Worm (Caenorhabditis elegans) whole organism, L2 larva: ENCODE results near the gene R10E8.5.

Source experiments
- C34F6.9 ChIP-seq: fragments of 150-350 bp; optimal IDR thresholded peaks from 2 replicates; lab custom pipeline; 2014; ENCODE audit warnings: missing biosample characterization, missing genetic modification characterization
- ZK546.5 ChIP-seq: sonication (generic microtip); optimal IDR thresholded peaks from 2 replicates; lab custom pipeline; 2017; ENCODE audit warnings: missing biosample characterization, missing genetic modification characterization
- ama-1 ChIP-seq: fragments of 150-350 bp; optimal IDR thresholded peaks from 2 replicates; lab custom pipeline; 2018; ENCODE audit warnings: inconsistent platforms
- blmp-1 ChIP-seq: sonication (generic microtip); optimal IDR thresholded peaks from 2 replicates; lab custom pipeline; 2017; ENCODE audit warnings: missing genetic modification characterization, mild to moderate bottlenecking, missing compliant biosample characterization, antibody characterized with exemption, moderate library complexity; ENCODE audit not compliant: insufficient read depth
- ceh-16 ChIP-seq: fragments of 150-350 bp; optimal IDR thresholded peaks from 2 replicates; lab custom pipeline; 2014; ENCODE audit warnings: missing biosample characterization, missing genetic modification characterization
- lin-13 ChIP-seq: fragments of 150-350 bp; optimal IDR thresholded peaks from 2 replicates; lab custom pipeline; 2014; ENCODE audit warnings: missing biosample characterization, missing genetic modification reagents, missing genetic modification characterization
- lsy-2 ChIP-seq, 2 experiments: fragments of 150-350 bp in 1 of 2; sonication (generic microtip) in 1 of 2; optimal IDR thresholded peaks; 2 replicates each; lab custom pipeline; 2014 to 2017; ENCODE audit warnings: missing biosample characterization in 2 of 2, missing genetic modification characterization in 2 of 2
- mab-5 ChIP-seq: fragments of 150-350 bp; optimal IDR thresholded peaks from 2 replicates; lab custom pipeline; 2014; ENCODE audit warnings: missing biosample characterization, missing genetic modification characterization
- nhr-12 ChIP-seq: fragments of 150-350 bp; optimal IDR thresholded peaks from 2 replicates; lab custom pipeline; 2014; ENCODE audit warnings: missing biosample characterization, missing genetic modification characterization
- nhr-237 ChIP-seq: fragments of 150-350 bp; optimal IDR thresholded peaks from 2 replicates; lab custom pipeline; 2014; ENCODE audit warnings: missing biosample characterization, missing genetic modification characterization
- nhr-25 ChIP-seq: fragments of 150-350 bp; sonication (generic microtip); optimal IDR thresholded peaks from 3 replicates; lab custom pipeline; 2014; ENCODE audit warnings: missing biosample characterization, missing genetic modification characterization
- nhr-77 ChIP-seq: fragments of 150-350 bp; optimal IDR thresholded peaks from 2 replicates; lab custom pipeline; 2014; ENCODE audit warnings: missing biosample characterization, missing genetic modification characterization
- skn-1 ChIP-seq: sonication (generic microtip); optimal IDR thresholded peaks from 2 replicates; lab custom pipeline; 2017; ENCODE audit warnings: missing biosample characterization, missing genetic modification characterization
- unc-62 ChIP-seq: fragments of 150-350 bp; optimal IDR thresholded peaks from 2 replicates; lab custom pipeline; 2014; ENCODE audit warnings: missing biosample characterization, missing genetic modification reagents, missing genetic modification characterization

DNA sequence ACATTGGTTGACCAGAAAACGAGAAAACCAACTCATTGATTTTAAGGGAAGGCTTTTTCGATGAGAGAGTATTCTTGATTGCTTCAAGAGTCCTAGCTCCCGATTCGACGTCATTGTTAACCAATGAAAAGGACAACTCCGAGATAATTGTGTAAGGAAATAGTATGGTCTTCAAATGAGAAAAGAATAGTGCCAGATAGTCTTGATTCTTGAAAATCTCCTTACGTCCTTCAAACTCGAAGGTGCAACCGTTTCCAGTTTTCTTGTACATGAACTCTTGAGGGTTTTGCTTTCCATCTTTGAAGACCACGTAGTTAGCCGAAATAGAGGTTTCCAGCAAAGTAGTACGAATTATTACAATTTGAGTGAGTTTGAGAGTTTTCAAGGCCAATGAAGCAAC, 11.4 kb upstream of the R10E8.5 start:
- no peak for TF ChIP-seq lin-13 (GFP tag; lab: Kevin White, UChicago)
- no peak for TF ChIP-seq nhr-12 (tag; lab: Kevin White, UChicago)
- no peak for TF ChIP-seq unc-62 (GFP tag; lab: Kevin White, UChicago)
- no peak for TF ChIP-seq lsy-2 (tag; optimal IDR thresholded peaks at IDR 0.05; lab: Kevin White, UChicago)
- TF ChIP-seq ceh-16 (tag; lab: Kevin White, UChicago) = no peak
- TF ChIP-seq ZK546.5 (tag; lab: Kevin White, UChicago) = no peak
- TF ChIP-seq nhr-77 (tag; lab: Kevin White, UChicago) = no peak
- no peak for TF ChIP-seq blmp-1 (tag; lab: Kevin White, UChicago)
- TF ChIP-seq ama-1 = no peak
- no peak for TF ChIP-seq skn-1 (tag; lab: Kevin White, UChicago)
- TF ChIP-seq nhr-237 = no peak
- no peak for TF ChIP-seq mab-5
- no peak for TF ChIP-seq nhr-25 (tag; lab: Kevin White, UChicago)
- no peak for TF ChIP-seq C34F6.9
